Worm (Caenorhabditis elegans): ENCODE measurements around the gene ZC53.22.

Gene ZC53.22

ce11 chrX:1909353-1909752 is 12.8 kb downstream of the ZC53.22 start:
- TF ChIP-seq B0310.2 (tag; optimal IDR thresholded peaks at IDR 0.05) (no peak), tbx-37 (GFP tag; conservative IDR thresholded peaks at IDR 0.05) (peak; percentile 28; the same call in 1 of the 2 replicates), F13C5.2 (tag; optimal IDR thresholded peaks at IDR 0.05) (peak; percentile 37), hmg-4 (GFP tag; optimal IDR thresholded peaks at IDR 0.05) (peak; percentile 58), hnd-1 (tag; optimal IDR thresholded peaks at IDR 0.05) (no peak), tbx-11 (GFP tag; IDR thresholded peaks at IDR 0.05) (0 out of 2 replicates have a peak, but pooled peaks have one; percentile 38), pes-1 (GFP tag; IDR thresholded peaks at IDR 0.05) (peak; percentile 43; the same call in 1 of the 2 replicates), scrt-1 (GFP tag; IDR thresholded peaks at IDR 0.05) (0 out of 2 replicates have a peak, but pooled peaks have one; percentile 13), ama-1 (optimal IDR thresholded peaks at IDR 0.05) (no peak)

- TF ChIP-seq F13C5.2 (tag; optimal IDR thresholded peaks at IDR 0.05), result no peak
- TF ChIP-seq hmbx-1 (tag; optimal IDR thresholded peaks at IDR 0.05), result no peak
- no peak for TF ChIP-seq hmg-4 (GFP tag; optimal IDR thresholded peaks at IDR 0.05)
- TF ChIP-seq ceh-36 (tag; optimal IDR thresholded peaks at IDR 0.05), result no peak
- no peak for TF ChIP-seq tbx-11 (GFP tag; IDR thresholded peaks at IDR 0.05)
- no peak for TF ChIP-seq hnd-1 (tag; optimal IDR thresholded peaks at IDR 0.05)
Measured at ce11 chrX:1907009-1907408, 15.2 kb downstream of the ZC53.22 start.

- TF ChIP-seq ama-1 (optimal IDR thresholded peaks at IDR 0.05), result no peak
- TF ChIP-seq tra-4 (tag; optimal IDR thresholded peaks at IDR 0.05), result no peak
Measured at ce11 chrX:1901480-1901879, 20.7 kb downstream of the ZC53.22 start.

- TF ChIP-seq ets-7 (tag; optimal IDR thresholded peaks at IDR 0.05), result no peak
Measured at ce11 chrX:1897243-1897642, 25.0 kb downstream of the ZC53.22 start, which contains the start of gene B0294.1. Gene B0294.1, minus strand, starts transcription at chrX:1897343.

- TF ChIP-seq ets-7 (tag; optimal IDR thresholded peaks at IDR 0.05), result no peak
- TF ChIP-seq B0310.2 (tag; optimal IDR thresholded peaks at IDR 0.05), result no peak
Measured at ce11 chrX:1891887-1892286, 30.3 kb downstream of the ZC53.22 start, which contains the start of gene B0294.3. Gene B0294.3, plus strand, starts transcription at chrX:1892187.

- TF ChIP-seq aly-1 (tag; optimal IDR thresholded peaks at IDR 0.05) (no peak), B0310.2 (tag; optimal IDR thresholded peaks at IDR 0.05) (no peak), tbx-11 (GFP tag; IDR thresholded peaks at IDR 0.05) (no peak), flt-1 (GFP tag; IDR thresholded peaks at IDR 0.05) (no peak), sea-1 (GFP tag; conservative IDR thresholded peaks at IDR 0.05) (no peak), ceh-36 (tag; optimal IDR thresholded peaks at IDR 0.05) (no peak)
Measured at ce11 chrX:1890817-1891216, 31.4 kb downstream of the ZC53.22 start.

ce11 chrX:1888445-1889035 is 33.7 kb downstream of the ZC53.22 start:
- TF ChIP-seq pes-1 (GFP tag; IDR thresholded peaks at IDR 0.05) (0 out of 2 replicates have a peak, but pooled peaks have one; percentile 7), ceh-36 (tag; optimal IDR thresholded peaks at IDR 0.05) (no peak)

- TF ChIP-seq tbx-11 (GFP tag; IDR thresholded peaks at IDR 0.05), result peak; percentile 91
- peak; percentile 83 for TF ChIP-seq aly-1 (tag; optimal IDR thresholded peaks at IDR 0.05)
- peak; percentile 76 for TF ChIP-seq ceh-13 (GFP tag; optimal IDR thresholded peaks at IDR 0.05)
- peak; percentile 85 for TF ChIP-seq sea-1 (GFP tag; conservative IDR thresholded peaks at IDR 0.05)
- TF ChIP-seq ets-7 (tag; optimal IDR thresholded peaks at IDR 0.05), result peak; percentile 52
- peak; percentile 83 for TF ChIP-seq ceh-36 (tag; optimal IDR thresholded peaks at IDR 0.05)
- TF ChIP-seq pes-1 (GFP tag; IDR thresholded peaks at IDR 0.05), result peak; percentile 93
- peak; percentile 89 for TF ChIP-seq F13C5.2 (tag; optimal IDR thresholded peaks at IDR 0.05)
- peak; percentile 53 for TF ChIP-seq B0310.2 (tag; optimal IDR thresholded peaks at IDR 0.05)
- TF ChIP-seq tbx-37 (GFP tag; conservative IDR thresholded peaks at IDR 0.05), result peak; percentile 81
- TF ChIP-seq ama-1 (optimal IDR thresholded peaks at IDR 0.05), result no peak
- peak; percentile 94 for TF ChIP-seq flt-1 (GFP tag; IDR thresholded peaks at IDR 0.05)
- TF ChIP-seq hmg-4 (GFP tag; optimal IDR thresholded peaks at IDR 0.05), result peak; percentile 91
- TF ChIP-seq hnd-1 (tag; optimal IDR thresholded peaks at IDR 0.05), result peak; percentile 81
- peak; percentile 88 for TF ChIP-seq scrt-1 (GFP tag; IDR thresholded peaks at IDR 0.05)
- no peak for TF ChIP-seq tra-4 (tag; optimal IDR thresholded peaks at IDR 0.05)
- peak; percentile 51 for TF ChIP-seq hmbx-1 (tag; optimal IDR thresholded peaks at IDR 0.05)
Measured at ce11 chrX:1880665-1881064, 41.5 kb downstream of the ZC53.22 start.
